Worm (Caenorhabditis elegans) whole organism, L2 larva: ENCODE results near the gene arrd-18.

Experiments used
- R02D3.7 ChIP-seq: fragments of 150-350 bp; optimal IDR thresholded peaks from 2 replicates; lab custom pipeline; 2014; ENCODE audit warnings: missing biosample characterization, missing genetic modification characterization
- aly-2 ChIP-seq: fragments of 150-350 bp; optimal IDR thresholded peaks from 2 replicates; lab custom pipeline; 2014; ENCODE audit warnings: missing biosample characterization, missing genetic modification characterization
- ama-1 ChIP-seq: fragments of 150-350 bp; optimal IDR thresholded peaks from 2 replicates; lab custom pipeline; 2018; ENCODE audit warnings: inconsistent platforms
- dmd-4 ChIP-seq: sonication (generic microtip); optimal IDR thresholded peaks from 2 replicates; lab custom pipeline; 2017; ENCODE audit warnings: missing biosample characterization, missing genetic modification characterization
- elt-1 ChIP-seq: fragments of 150-350 bp; optimal IDR thresholded peaks from 2 replicates; lab custom pipeline; 2014; ENCODE audit warnings: missing biosample characterization, missing genetic modification characterization
- elt-3 ChIP-seq: sonication (generic microtip); optimal IDR thresholded peaks from 2 replicates; lab custom pipeline; 2017; ENCODE audit warnings: missing biosample characterization, missing genetic modification characterization
- nhr-6 ChIP-seq: fragments of 150-350 bp; optimal IDR thresholded peaks from 2 replicates; lab custom pipeline; 2014; ENCODE audit warnings: missing biosample characterization, missing genetic modification characterization
- nhr-77 ChIP-seq: fragments of 150-350 bp; optimal IDR thresholded peaks from 2 replicates; lab custom pipeline; 2014; ENCODE audit warnings: missing biosample characterization, missing genetic modification characterization

DNA sequence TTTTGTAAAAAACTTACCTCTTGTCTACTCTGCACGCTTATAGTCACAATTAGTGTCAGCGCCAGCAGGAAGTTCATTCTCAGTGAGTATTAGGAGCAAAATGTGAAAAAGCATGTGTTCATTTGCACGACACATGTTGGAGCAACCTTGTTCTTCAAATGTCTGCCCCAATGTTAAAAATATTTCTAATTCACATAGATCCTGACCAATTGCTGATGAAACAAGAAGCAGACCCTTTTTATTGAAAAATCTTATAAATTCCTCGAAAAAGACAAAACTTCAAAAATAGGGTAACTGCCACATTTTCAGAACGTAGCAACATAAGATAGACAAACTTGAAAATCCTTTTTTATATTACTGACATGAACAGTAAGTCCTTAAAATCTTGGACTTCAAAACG lies 12.3 kb upstream of the arrd-18 start, which contains the start of gene C17B7.8:
- TF ChIP-seq R02D3.7 (tag; lab: Kevin White, UChicago), result no peak
- TF ChIP-seq elt-3 (tag; lab: Kevin White, UChicago), result no peak
- TF ChIP-seq nhr-77 (tag; lab: Kevin White, UChicago), result no peak
- TF ChIP-seq dmd-4, result no peak
- no peak for TF ChIP-seq elt-1 (tag; lab: Kevin White, UChicago)
- no peak for TF ChIP-seq aly-2 (tag; lab: Kevin White, UChicago)
- TF ChIP-seq nhr-6 (tag; lab: Kevin White, UChicago), result no peak
- TF ChIP-seq ama-1 (lab: Kevin White, UChicago), result no peak
